Worm (Caenorhabditis elegans): ENCODE results near the gene T23F2.3.

T23F2.3 gene

ce11 chrX:5516365-5516764, 4.2 kb upstream of the T23F2.3 start (continued):
- peak in 1 of 2 experiments; percentile 39 for TF ChIP-seq unc-62 (GFP tag; optimal IDR thresholded peaks at IDR 0.05 in 1 of 2)
- no peak for TF ChIP-seq unc-62 (tag; optimal IDR thresholded peaks at IDR 0.05)
- TF ChIP-seq ZK546.5 (tag; optimal IDR thresholded peaks at IDR 0.05), result no peak
- no peak for TF ChIP-seq nhr-77 (tag; optimal IDR thresholded peaks at IDR 0.05)
- no peak for TF ChIP-seq F37D6.2 (tag; optimal IDR thresholded peaks at IDR 0.05)
- TF ChIP-seq mdl-1 (tag; optimal IDR thresholded peaks at IDR 0.05), result peak in 1 of 2 experiments; percentile 4
- no peak for TF ChIP-seq zag-1 (tag; optimal IDR thresholded peaks at IDR 0.05)
- no peak for TF ChIP-seq dmd-8 (GFP tag; IDR thresholded peaks at IDR 0.05)
- no peak for TF ChIP-seq lin-39 (tag; optimal IDR thresholded peaks at IDR 0.05)
- no peak for TF ChIP-seq T26A8.4 (GFP tag; IDR thresholded peaks at IDR 0.05)
- TF ChIP-seq lin-29 (GFP tag; IDR thresholded peaks at IDR 0.05), result no peak

ce11 chrX:5515459-5515858, 3.3 kb upstream of the T23F2.3 start:
- TF ChIP-seq dpl-1 (GFP tag; optimal IDR thresholded peaks at IDR 0.05) (no peak), daf-16 (GFP tag; optimal IDR thresholded peaks at IDR 0.05) (no peak), daf-16 (tag; optimal IDR thresholded peaks at IDR 0.05) (peak; percentile 28), ces-1 (GFP tag; optimal IDR thresholded peaks at IDR 0.05) (peak; percentile 76)

DNA sequence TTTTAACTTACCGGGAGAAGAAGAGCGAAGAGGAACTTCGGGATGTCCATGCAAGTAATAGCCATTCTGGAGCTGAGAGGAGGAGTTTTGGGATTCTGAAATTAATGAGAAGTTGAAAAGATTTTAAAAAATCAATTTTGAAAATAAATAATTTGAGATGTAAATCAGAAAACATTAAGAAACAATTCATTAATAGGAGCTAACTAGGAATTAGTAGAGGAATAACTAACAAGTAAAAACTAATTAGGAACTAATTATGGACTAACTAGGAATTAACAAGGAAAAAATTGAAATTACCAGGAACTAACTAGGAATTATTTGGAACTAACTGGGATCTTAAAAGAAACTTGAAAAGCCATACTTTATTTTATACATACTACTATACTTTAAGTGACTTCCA, 2.9 kb upstream of the T23F2.3 start, which contains the start of gene T23F2.4:
T23F2.4 (minus strand) TSS at position 101 of the 400 bp plus-strand sequence.
- TF ChIP-seq ctbp-1 (GFP tag; IDR thresholded peaks at IDR 0.05) (no peak), daf-8 (GFP tag; IDR thresholded peaks at IDR 0.05) (no peak), zfp-3 (GFP tag; conservative IDR thresholded peaks at IDR 0.05) (no peak), T20F7.1 (GFP tag; optimal IDR thresholded peaks at IDR 0.05) (no peak), unc-130 (GFP tag; optimal IDR thresholded peaks at IDR 0.05) (no peak), hlh-30 (tag; optimal IDR thresholded peaks at IDR 0.05; ENCODE audit: insufficient read depth) (no peak), Y5F2A.4 (GFP tag; optimal IDR thresholded peaks at IDR 0.05) (no peak), F37D6.2 (tag; optimal IDR thresholded peaks at IDR 0.05) (no peak), saeg-2 (GFP tag; IDR thresholded peaks at IDR 0.05) (no peak), mdt-29 (GFP tag; IDR thresholded peaks at IDR 0.05) (no peak), daf-12 (tag; optimal IDR thresholded peaks at IDR 0.05) (no peak), ama-1 (optimal IDR thresholded peaks at IDR 0.05) (no peak), sdz-12 (GFP tag; optimal IDR thresholded peaks at IDR 0.05) (no peak), tra-1 (GFP tag; IDR thresholded peaks at IDR 0.05) (no peak), pha-4 (GFP tag; IDR thresholded peaks at IDR 0.05) (no peak), pha-4 (tag; optimal IDR thresholded peaks at IDR 0.05) (no peak)

ce11 chrX:5514346-5514745, 2.2 kb upstream of the T23F2.3 start:
- TF ChIP-seq nhr-6 (tag; optimal IDR thresholded peaks at IDR 0.05), result peak; percentile 14
- peak; percentile 16 for TF ChIP-seq dve-1 (tag; optimal IDR thresholded peaks at IDR 0.05; ENCODE audit: insufficient read depth)
- no peak for TF ChIP-seq madf-5 (GFP tag; IDR thresholded peaks at IDR 0.05)
- no peak for TF ChIP-seq ceh-32 (tag; optimal IDR thresholded peaks at IDR 0.05; ENCODE audit: poor library complexity)
- no peak for TF ChIP-seq daf-19 (GFP tag; conservative IDR thresholded peaks at IDR 0.05)
- no peak for TF ChIP-seq zip-11 (GFP tag; IDR thresholded peaks at IDR 0.05)

DNA sequence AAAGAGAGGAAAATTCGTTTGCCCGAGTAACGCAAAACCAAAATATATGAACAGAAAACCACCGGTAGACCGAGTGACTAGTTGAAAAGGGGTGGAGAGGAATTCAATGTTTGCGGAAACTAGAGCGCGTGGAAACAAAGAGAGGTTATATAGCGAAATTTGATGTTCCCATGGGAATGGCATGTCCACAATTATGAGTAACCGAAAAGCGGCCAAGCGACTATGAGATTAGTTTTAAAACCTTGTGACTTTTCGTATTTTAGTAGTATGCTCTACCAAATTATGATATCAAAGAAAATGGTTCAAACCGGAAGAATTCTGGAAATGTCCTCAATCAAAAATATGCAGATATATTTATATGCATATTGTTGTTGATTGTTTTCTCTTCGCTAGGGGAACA, 580 bp upstream of the T23F2.3 start:
- no peak for TF ChIP-seq hif-1 (tag; optimal IDR thresholded peaks at IDR 0.05)
- no peak for TF ChIP-seq fkh-10 (GFP tag; optimal IDR thresholded peaks at IDR 0.05)
- TF ChIP-seq dpl-1 (GFP tag; optimal IDR thresholded peaks at IDR 0.05), result no peak
- TF ChIP-seq T26A8.4 (GFP tag; IDR thresholded peaks at IDR 0.05), result no peak
- no peak for TF ChIP-seq nhr-10 (tag; optimal IDR thresholded peaks at IDR 0.05)
- no peak for TF ChIP-seq ceh-82 (tag; optimal IDR thresholded peaks at IDR 0.05)
- no peak for TF ChIP-seq unc-130 (GFP tag; optimal IDR thresholded peaks at IDR 0.05)
- no peak for TF ChIP-seq set-16 (GFP tag; IDR thresholded peaks at IDR 0.05)
- TF ChIP-seq mes-2 (tag; optimal IDR thresholded peaks at IDR 0.05; ENCODE audit: poor library complexity, severe bottlenecking), result no peak
- no peak for TF ChIP-seq lin-1 (GFP tag; IDR thresholded peaks at IDR 0.05)
- TF ChIP-seq daf-19 (GFP tag; conservative IDR thresholded peaks at IDR 0.05), result no peak
- no peak for TF ChIP-seq sdz-12 (GFP tag; optimal IDR thresholded peaks at IDR 0.05)
- no peak for TF ChIP-seq hlh-11 (tag; optimal IDR thresholded peaks at IDR 0.05)
